Worm (Caenorhabditis elegans) whole organism, late embryonic: ENCODE results near the gene Y9C9A.16.

ENCODE experiments used
- ama-1 ChIP-seq: fragments of 150-350 bp; optimal IDR thresholded peaks from 2 replicates; lab custom pipeline; 2014
- ceh-24 ChIP-seq: sonication (generic microtip); optimal IDR thresholded peaks from 2 replicates; lab custom pipeline; 2016; ENCODE audit warnings: mild to moderate bottlenecking, missing genetic modification characterization, missing compliant biosample characterization
- eyg-1 ChIP-seq: sonication (generic microtip); optimal IDR thresholded peaks from 2 replicates; lab custom pipeline; 2016; ENCODE audit warnings: missing genotype, missing genetic modification characterization, missing compliant biosample characterization
- fkh-10 ChIP-seq: fragments of 150-350 bp; optimal IDR thresholded peaks from 2 replicates; lab custom pipeline; 2014; ENCODE audit warnings: missing biosample characterization, missing genetic modification reagents, missing genetic modification characterization
- lin-11 ChIP-seq: fragments of 200-800 bp; sonication (Bioruptor generic); optimal IDR thresholded peaks from 2 replicates; lab custom pipeline; 2018; ENCODE audit warnings: mild to moderate bottlenecking, missing genetic modification characterization, missing compliant biosample characterization
- nfya-1 ChIP-seq: sonication (generic microtip); optimal IDR thresholded peaks from 2 replicates; lab custom pipeline; 2017; ENCODE audit warnings: missing genetic modification characterization, mild to moderate bottlenecking, missing compliant biosample characterization, antibody characterized with exemption, moderate library complexity
- pag-3 ChIP-seq: sonication (generic microtip); optimal IDR thresholded peaks from 2 replicates; lab custom pipeline; 2016; ENCODE audit warnings: missing compliant biosample characterization, missing genetic modification characterization, borderline replicate concordance
- pqm-1 ChIP-seq: sonication (generic microtip); optimal IDR thresholded peaks from 2 replicates; lab custom pipeline; 2016; ENCODE audit warnings: missing genetic modification characterization, missing compliant biosample characterization
- sox-4 ChIP-seq: sonication (generic microtip); optimal IDR thresholded peaks from 2 replicates; lab custom pipeline; 2017; ENCODE audit warnings: mild to moderate bottlenecking, missing genetic modification characterization, inconsistent platforms, missing compliant biosample characterization
- tbx-2 ChIP-seq: sonication (generic microtip); optimal IDR thresholded peaks from 2 replicates; lab custom pipeline; 2016; ENCODE audit warnings: missing genetic modification characterization, missing compliant biosample characterization
- unc-42 ChIP-seq: sonication (generic microtip); optimal IDR thresholded peaks from 2 replicates; lab custom pipeline; 2016; ENCODE audit warnings: missing genotype, missing genetic modification characterization, missing compliant biosample characterization
- unc-86 ChIP-seq: sonication (generic microtip); optimal IDR thresholded peaks from 2 replicates; lab custom pipeline; 2016; ENCODE audit warnings: missing genetic modification characterization, missing compliant biosample characterization

DNA sequence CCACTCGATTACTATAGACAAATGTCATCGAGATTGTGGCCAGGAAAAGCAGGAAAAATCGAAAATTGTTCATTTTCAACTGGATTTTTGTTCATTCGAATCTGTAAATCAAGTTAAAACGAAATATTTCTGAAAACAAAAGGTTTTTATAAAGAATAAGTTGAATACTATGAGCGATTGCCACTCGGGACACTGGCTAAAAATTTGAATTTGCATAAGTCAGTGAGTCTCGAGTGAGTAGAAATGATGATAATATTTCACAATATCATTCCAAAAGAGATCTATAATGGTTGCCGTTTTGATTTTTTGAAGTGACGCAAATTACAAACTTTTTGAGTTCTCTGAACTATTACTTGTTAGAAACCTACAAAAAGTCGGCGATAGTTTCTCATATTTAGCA, 44.6 kb upstream of the Y9C9A.16 start, which contains the start of gene T28H11.8:
- TF ChIP-seq sox-4 (tag; lab: Kevin White, UChicago) (no peak), eyg-1 (tag; lab: Kevin White, UChicago) (no peak), lin-11 (tag; lab: Kevin White, UChicago) (no peak), pqm-1 (tag; lab: Kevin White, UChicago) (no peak), unc-42 (no peak), tbx-2 (tag; lab: Kevin White, UChicago) (no peak), nfya-1 (tag; lab: Kevin White, UChicago) (no peak), unc-86 (tag; lab: Kevin White, UChicago) (no peak), pag-3 (tag; lab: Kevin White, UChicago) (no peak), fkh-10 (GFP tag; lab: Kevin White, UChicago) (no peak), ceh-24 (tag; lab: Kevin White, UChicago) (no peak), ama-1 (no peak)
